Worm (Caenorhabditis elegans): ENCODE results near the gene set-26.
A peak's percentile ranks its signal among the peaks of the same experiment; 100 is the strongest.
"Not testable (repeated sequence)": the region's sequence is repeated elsewhere in the genome, so short reads cannot be mapped to it uniquely, and the experiment has no call there.

Gene set-26

DNA sequence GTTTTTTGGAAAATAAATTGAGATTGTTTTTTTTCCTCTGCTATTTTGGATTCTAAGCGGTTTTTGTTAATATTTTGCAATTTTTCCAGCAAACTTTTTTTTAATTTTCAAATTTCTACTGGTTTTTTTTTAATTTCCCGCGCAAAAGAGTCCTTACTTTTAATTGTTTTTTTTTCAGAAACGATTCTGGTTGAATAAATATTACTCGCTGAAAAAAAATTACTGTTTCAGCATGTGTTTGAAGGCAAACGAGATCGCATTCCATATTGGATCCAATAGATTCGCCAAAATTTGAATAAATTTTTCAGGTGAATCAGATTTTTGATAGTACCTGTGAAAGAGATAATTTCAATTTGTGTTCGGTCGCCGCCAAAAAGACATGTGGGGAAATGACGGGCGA is 25.9 kb downstream of the set-26 start:
- TF ChIP-seq chd-7 (tag; optimal IDR thresholded peaks at IDR 0.05) (no peak), B0035.1 (tag; optimal IDR thresholded peaks at IDR 0.05) (no peak), ztf-6 (GFP tag; IDR thresholded peaks at IDR 0.05) (no peak), zim-3 (tag; optimal IDR thresholded peaks at IDR 0.05) (no peak), attf-6 (GFP tag; IDR thresholded peaks at IDR 0.05) (0 out of 2 replicates have a peak, but pooled peaks have one; percentile 15), ceh-79 (tag; optimal IDR thresholded peaks at IDR 0.05) (no peak), bed-2 (GFP tag; IDR thresholded peaks at IDR 0.05) (no peak), snpc-4 (GFP tag; optimal IDR thresholded peaks at IDR 0.05) (no peak), snpc-4 (tag; optimal IDR thresholded peaks at IDR 0.05) (peak in 1 of 4 experiments; percentile 44), egl-44 (GFP tag; IDR thresholded peaks at IDR 0.05) (no peak), snpc-1.3 (tag; optimal IDR thresholded peaks at IDR 0.05; ENCODE audit: insufficient read depth) (no peak)

DNA sequence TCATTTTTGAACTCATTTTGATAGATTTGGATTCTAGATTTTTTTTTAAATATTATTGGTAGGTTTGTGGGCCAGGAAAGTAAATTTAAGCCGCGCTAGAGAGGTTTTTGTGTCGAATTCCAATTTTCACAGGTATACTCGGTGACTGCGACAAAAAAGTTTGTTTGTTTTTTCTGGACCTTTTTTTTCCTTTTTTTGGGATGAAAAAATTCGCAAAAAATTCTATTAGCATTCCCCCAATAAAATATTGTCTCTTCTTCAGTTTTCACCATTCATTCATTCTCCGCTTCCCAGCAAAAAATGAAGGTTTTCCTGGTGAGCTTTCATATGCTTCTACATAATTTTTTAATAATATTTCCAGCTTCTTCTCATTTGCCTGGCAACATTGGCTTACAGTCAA is 26.6 kb downstream of the set-26 start, which contains the start of gene Y51H4A.936:
Gene Y51H4A.936 (plus strand): TSS at position 301 of the 400 bp plus-strand sequence.
- no peak for TF ChIP-seq ceh-27 (GFP tag; optimal IDR thresholded peaks at IDR 0.05)
- no peak for TF ChIP-seq cebp-2 (GFP tag; IDR thresholded peaks at IDR 0.05)
- TF ChIP-seq nfya-1 (tag; optimal IDR thresholded peaks at IDR 0.05; ENCODE audit: borderline replicate concordance, insufficient read depth): no peak
- TF ChIP-seq let-607 (tag; optimal IDR thresholded peaks at IDR 0.05): no peak
- TF ChIP-seq D2030.7 (GFP tag; IDR thresholded peaks at IDR 0.05): no peak
- TF ChIP-seq T26A5.8 (tag; optimal IDR thresholded peaks at IDR 0.05): no peak
- TF ChIP-seq B0035.1 (tag; optimal IDR thresholded peaks at IDR 0.05): no peak
- TF ChIP-seq nfya-2 (GFP tag; IDR thresholded peaks at IDR 0.05): no peak
- TF ChIP-seq F37B4.10 (GFP tag; IDR thresholded peaks at IDR 0.05): no peak

ce11 chrIV:16627676-16628075 is 28.0 kb downstream of the set-26 start, which contains the start of gene fipr-28:
Gene fipr-28 (plus strand): TSS chrIV:16627976.
- TF ChIP-seq pbrm-1 (GFP tag; IDR thresholded peaks at IDR 0.05): no peak
- no peak for TF ChIP-seq B0336.3 (GFP tag; IDR thresholded peaks at IDR 0.05)
- TF ChIP-seq cebp-1 (GFP tag; IDR thresholded peaks at IDR 0.05): no peak
- TF ChIP-seq cebp-1 (tag; optimal IDR thresholded peaks at IDR 0.05): no peak
- TF ChIP-seq fkh-3 (tag; optimal IDR thresholded peaks at IDR 0.05): no peak
- TF ChIP-seq B0035.1 (tag; optimal IDR thresholded peaks at IDR 0.05): no peak
- TF ChIP-seq atf-7 (tag; optimal IDR thresholded peaks at IDR 0.05): no peak
- no peak for TF ChIP-seq K12H6.12 (tag; optimal IDR thresholded peaks at IDR 0.05)
- no peak for TF ChIP-seq snpc-1.1 (tag; optimal IDR thresholded peaks at IDR 0.05; ENCODE audit: insufficient read depth)
- TF ChIP-seq ztf-26 (tag; optimal IDR thresholded peaks at IDR 0.05): no peak
- TF ChIP-seq F37B4.10 (GFP tag; IDR thresholded peaks at IDR 0.05): no peak

DNA sequence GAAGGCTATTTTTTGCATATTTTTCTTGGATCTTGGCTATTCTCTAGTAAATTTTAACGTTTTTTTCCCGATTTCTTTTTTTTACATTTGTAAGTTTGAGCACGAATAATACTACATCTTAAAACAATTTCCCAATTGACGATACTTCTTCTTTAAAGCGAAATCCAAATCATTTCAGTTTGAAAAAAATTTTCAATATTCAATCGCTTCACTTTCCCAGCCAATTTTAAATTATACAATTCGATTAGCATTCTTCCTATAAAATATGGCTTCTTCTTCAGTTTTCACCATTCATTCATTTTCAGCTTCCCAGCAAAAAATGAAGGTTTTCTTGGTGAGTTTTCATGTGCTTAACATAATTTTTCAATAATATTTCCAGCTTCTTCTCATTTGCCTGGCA is 29.8 kb downstream of the set-26 start, which contains the start of gene fip-7:
Gene fip-7 (plus strand): TSS at position 301 of the 400 bp plus-strand sequence.
- not testable (repeated sequence) for TF ChIP-seq somi-1 (GFP tag; optimal IDR thresholded peaks at IDR 0.05); nhr-27 (tag; optimal IDR thresholded peaks at IDR 0.05); hsf-1 (GFP tag; IDR thresholded peaks at IDR 0.05)

ce11 chrIV:16623087-16623486 is 32.6 kb downstream of the set-26 start:
- not testable (repeated sequence) for TF ChIP-seq snpc-4 (GFP tag; optimal IDR thresholded peaks at IDR 0.05)
- TF ChIP-seq snpc-4 (tag; optimal IDR thresholded peaks at IDR 0.05): peak in 1 of 4 experiments; percentile 44
- peak; percentile 51 for TF ChIP-seq attf-6 (GFP tag; IDR thresholded peaks at IDR 0.05)
